Fruit fly (Drosophila melanogaster) whole organism, embryonic: ENCODE data around the gene Mlc2.

Experiments
- CG11504 ChIP-seq: fragments of 200-800 bp; sonication (Bioruptor generic); optimal IDR thresholded peaks from 3 replicates; lab custom pipeline; 2019; ENCODE audit warnings: missing biosample characterization, mild to moderate bottlenecking, missing genetic modification characterization, moderate library complexity
- CG12299 ChIP-seq: fragments of 200-800 bp; sonication (Bioruptor generic); optimal IDR thresholded peaks from 2 replicates; lab custom pipeline; 2018; ENCODE audit warnings: missing biosample characterization, mild to moderate bottlenecking, missing genetic modification characterization
- CG13296 ChIP-seq: fragments of 200-800 bp; sonication (Bioruptor generic); optimal IDR thresholded peaks from 3 replicates; lab custom pipeline; 2018; ENCODE audit warnings: missing biosample characterization, mild to moderate bottlenecking, missing genetic modification characterization
- CG14050 ChIP-seq: fragments of 200-800 bp; sonication (Bioruptor generic); IDR thresholded peaks from 3 replicates; pipeline ENCODE4 v1.3.6; 2022; ENCODE audit warnings: missing biosample characterization, missing genetic modification characterization
- CG17612 ChIP-seq: fragments of 200-800 bp; sonication (Bioruptor generic); IDR thresholded peaks from 2 replicates; pipeline ENCODE4 v1.3.6; 2022; ENCODE audit warnings: missing biosample characterization, missing genetic modification characterization
- CG18476 ChIP-seq: fragments of 200-800 bp; sonication (Bioruptor generic); optimal IDR thresholded peaks from 2 replicates; lab custom pipeline; 2016; ENCODE audit warnings: missing biosample characterization, mild to moderate bottlenecking, missing genetic modification characterization
- CG4282 ChIP-seq: fragments of 200-800 bp; sonication (Bioruptor generic); optimal IDR thresholded peaks from 2 replicates; lab custom pipeline; 2016; ENCODE audit warnings: missing biosample characterization, missing genetic modification characterization
- CG4404 ChIP-seq: fragments of 200-800 bp; sonication (Bioruptor generic); IDR thresholded peaks from 2 replicates; pipeline ENCODE4 v1.3.6; 2022; ENCODE audit warnings: missing biosample characterization, missing genetic modification characterization
- CG4617 ChIP-seq: fragments of 200-800 bp; sonication (Bioruptor generic); optimal IDR thresholded peaks from 3 replicates; lab custom pipeline; 2016; ENCODE audit warnings: missing biosample characterization, missing genetic modification characterization, borderline replicate concordance
- CG6272 ChIP-seq: fragments of 200-800 bp; sonication (Bioruptor generic); IDR thresholded peaks from 2 replicates; pipeline ENCODE4 v1.3.6; 2022; ENCODE audit warnings: missing biosample characterization, missing genetic modification characterization
- CG8359 ChIP-seq: fragments of 200-800 bp; sonication (Bioruptor generic); optimal IDR thresholded peaks from 2 replicates; lab custom pipeline; 2017; ENCODE audit warnings: missing biosample characterization, mild to moderate bottlenecking, missing genetic modification characterization, borderline replicate concordance
- CHES-1-like ChIP-seq: fragments of 200-800 bp; sonication (Bioruptor generic); optimal IDR thresholded peaks from 2 replicates; lab custom pipeline; 2016; ENCODE audit warnings: missing biosample characterization, missing genetic modification characterization
- D19B ChIP-seq: fragments of 200-800 bp; sonication (Bioruptor generic); optimal IDR thresholded peaks from 2 replicates; lab custom pipeline; 2017; ENCODE audit warnings: missing biosample characterization, mild to moderate bottlenecking, missing genetic modification characterization
- Deaf1 ChIP-seq: fragments of 200-800 bp; optimal IDR thresholded peaks from 3 replicates; lab custom pipeline; 2019; ENCODE audit warnings: missing biosample characterization, mild to moderate bottlenecking, missing genetic modification characterization, moderate library complexity
- Drgx ChIP-seq: fragments of 200-800 bp; sonication (Bioruptor generic); IDR thresholded peaks from 2 replicates; pipeline ENCODE4 v1.3.6; 2022; ENCODE audit warnings: missing biosample characterization, missing genetic modification characterization
- Hey ChIP-seq: fragments of 200-800 bp; sonication (Bioruptor generic); optimal IDR thresholded peaks from 3 replicates; lab custom pipeline; 2018; ENCODE audit warnings: missing biosample characterization, mild to moderate bottlenecking, missing genetic modification characterization
- HmgD ChIP-seq: fragments of 200-800 bp; sonication (Bioruptor generic); optimal IDR thresholded peaks from 3 replicates; lab custom pipeline; 2016; ENCODE audit warnings: missing biosample characterization, missing genetic modification characterization
- Hmx ChIP-seq: fragments of 200-800 bp; sonication (Bioruptor generic); optimal IDR thresholded peaks from 2 replicates; lab custom pipeline; 2016; ENCODE audit warnings: missing biosample characterization, missing genetic modification characterization
- Jarid2 ChIP-seq: fragments of 200-800 bp; sonication (Bioruptor generic); optimal IDR thresholded peaks from 3 replicates; lab custom pipeline; 2017; ENCODE audit warnings: mild to moderate bottlenecking, missing biosample characterization, missing genetic modification reagents, missing genetic modification characterization
- Med ChIP-seq: fragments of 200-800 bp; sonication (Bioruptor generic); peaks from one replicate; lab custom pipeline; 2016; ENCODE audit warnings: missing biosample characterization, missing genetic modification characterization, mild to moderate bottlenecking, inconsistent platforms, moderate library complexity
- Nf-YB ChIP-seq: fragments of 200-800 bp; sonication (Bioruptor generic); optimal IDR thresholded peaks from 3 replicates; lab custom pipeline; 2019; ENCODE audit warnings: missing biosample characterization, mild to moderate bottlenecking, missing genetic modification characterization, moderate library complexity
- NfI ChIP-seq: fragments of 200-800 bp; sonication (Bioruptor generic); optimal IDR thresholded peaks from 3 replicates; lab custom pipeline; 2018; ENCODE audit warnings: missing biosample characterization, mild to moderate bottlenecking, missing genetic modification characterization, moderate library complexity
- Scr ChIP-seq: fragments of 200-800 bp; sonication (Bioruptor generic); IDR thresholded peaks from 2 replicates; pipeline ENCODE4 v1.3.6; 2022; ENCODE audit warnings: missing biosample characterization, missing genetic modification characterization; ENCODE audit not compliant: partially characterized antibody
- Six4 ChIP-seq: fragments of 200-800 bp; sonication (Bioruptor generic); optimal IDR thresholded peaks from 2 replicates; lab custom pipeline; 2016; ENCODE audit warnings: missing biosample characterization, missing genetic modification characterization
- Sry-δ ChIP-seq: fragments of 200-800 bp; sonication (Bioruptor generic); optimal IDR thresholded peaks from 2 replicates; lab custom pipeline; 2016; ENCODE audit warnings: missing biosample characterization, missing genetic modification characterization
- Vsx1 ChIP-seq: fragments of 200-800 bp; sonication (Bioruptor generic); optimal IDR thresholded peaks from 2 replicates; lab custom pipeline; 2017; ENCODE audit warnings: missing biosample characterization, mild to moderate bottlenecking, missing genetic modification characterization, missing genetic modification reagents
- ara ChIP-seq: fragments of 200-800 bp; sonication (Bioruptor generic); IDR thresholded peaks from 2 replicates; pipeline ENCODE4 v1.3.6; 2022; ENCODE audit warnings: missing biosample characterization, missing genetic modification characterization
- bbx ChIP-seq: fragments of 200-800 bp; sonication (Bioruptor generic); IDR thresholded peaks from 2 replicates; pipeline ENCODE4 v1.3.6; 2022; ENCODE audit warnings: missing biosample characterization, missing genetic modification characterization; ENCODE audit not compliant: partially characterized antibody
- bsh ChIP-seq, 2 experiments: fragments of 200-800 bp; sonication (Bioruptor generic); optimal IDR thresholded peaks; 2 replicates each; lab custom pipeline; 2017 to 2018; ENCODE audit warnings: mild to moderate bottlenecking in 2 of 2, missing biosample characterization in 2 of 2, missing genetic modification characterization in 2 of 2, moderate library complexity in 1 of 2
- btn ChIP-seq: fragments of 200-800 bp; sonication (Bioruptor generic); optimal IDR thresholded peaks from 2 replicates; lab custom pipeline; 2016; ENCODE audit warnings: missing biosample characterization, missing genetic modification characterization
- chm ChIP-seq: fragments of 200-800 bp; sonication (Bioruptor generic); IDR thresholded peaks from 2 replicates; pipeline ENCODE4 v1.3.6; 2022; ENCODE audit warnings: missing biosample characterization, missing genetic modification characterization
- crp ChIP-seq, 2 experiments: fragments of 200-800 bp; sonication (Bioruptor generic); optimal IDR thresholded peaks; 2 replicates in 1 of 2; 3 replicates in 1 of 2; lab custom pipeline; 2017; ENCODE audit warnings: missing biosample characterization in 2 of 2, missing genetic modification characterization in 2 of 2, mild to moderate bottlenecking in 1 of 2, moderate library complexity in 1 of 2
- cwo ChIP-seq: fragments of 200-800 bp; sonication (Bioruptor generic); optimal IDR thresholded peaks from 3 replicates; lab custom pipeline; 2017; ENCODE audit warnings: missing biosample characterization, missing genetic modification characterization, mild to moderate bottlenecking, moderate library complexity, missing genetic modification reagents
- danr ChIP-seq: fragments of 200-800 bp; sonication (Bioruptor generic); IDR thresholded peaks from 2 replicates; pipeline ENCODE4 v1.3.6; 2022; ENCODE audit warnings: missing biosample characterization, missing genetic modification characterization
- fd3F ChIP-seq: fragments of 200-800 bp; sonication (Bioruptor generic); optimal IDR thresholded peaks from 2 replicates; lab custom pipeline; 2018; ENCODE audit warnings: missing biosample characterization, mild to moderate bottlenecking, missing genetic modification characterization, moderate library complexity
- gcm ChIP-seq: fragments of 200-800 bp; sonication (Bioruptor generic); optimal IDR thresholded peaks from 2 replicates; lab custom pipeline; 2019; ENCODE audit warnings: missing biosample characterization, mild to moderate bottlenecking, missing genetic modification characterization, moderate library complexity
- h ChIP-seq: fragments of >200 bp; optimal IDR thresholded peaks from 2 replicates; lab custom pipeline; 2017
- hb ChIP-seq: fragments of 200-800 bp; sonication (Bioruptor generic); IDR thresholded peaks from 3 replicates; pipeline ENCODE4 v1.3.6; 2022; ENCODE audit warnings: missing biosample characterization, missing genetic modification characterization; ENCODE audit not compliant: partially characterized antibody
- hkb ChIP-seq, 2 experiments: fragments of 200-800 bp in 1 of 2; fragments of >200 bp in 1 of 2; sonication (Bioruptor generic) in 1 of 2; IDR thresholded peaks in 1 of 2; optimal IDR thresholded peaks in 1 of 2; 2 replicates each; pipeline versions ENCODE4 v1.3.6 to Lab custom; 2017 to 2022; ENCODE audit warnings: missing biosample characterization in 1 of 2, missing genetic modification characterization in 1 of 2
- inv ChIP-seq: fragments of 200-800 bp; sonication (Bioruptor generic); IDR thresholded peaks from 2 replicates; pipeline ENCODE4 v1.3.6; 2022; ENCODE audit warnings: missing biosample characterization, missing genetic modification characterization; ENCODE audit not compliant: partially characterized antibody
- jumu ChIP-seq: fragments of 200-800 bp; sonication (Bioruptor generic); optimal IDR thresholded peaks from 3 replicates; lab custom pipeline; 2016; ENCODE audit warnings: missing biosample characterization, missing genetic modification characterization
- knrl ChIP-seq: fragments of 200-800 bp; sonication (Bioruptor generic); IDR thresholded peaks from 3 replicates; pipeline ENCODE4 v1.3.6; 2022; ENCODE audit warnings: missing biosample characterization, missing genetic modification characterization; ENCODE audit not compliant: partially characterized antibody
- lab ChIP-seq: fragments of 200-800 bp; sonication (Bioruptor generic); optimal IDR thresholded peaks from 3 replicates; lab custom pipeline; 2017; ENCODE audit warnings: missing biosample characterization, missing genetic modification characterization, mild to moderate bottlenecking, moderate library complexity, missing genetic modification reagents
- org-1 ChIP-seq: fragments of 200-800 bp; sonication (Bioruptor generic); optimal IDR thresholded peaks from 2 replicates; lab custom pipeline; 2017; ENCODE audit warnings: missing biosample characterization, missing genetic modification characterization
- pb ChIP-seq: fragments of 200-800 bp; sonication (Bioruptor generic); optimal IDR thresholded peaks from 3 replicates; lab custom pipeline; 2016; ENCODE audit warnings: missing biosample characterization, missing genetic modification characterization
- pzg ChIP-seq: fragments of 200-800 bp; sonication (Bioruptor generic); optimal IDR thresholded peaks from 3 replicates; lab custom pipeline; 2018; ENCODE audit warnings: missing biosample characterization, mild to moderate bottlenecking, missing genetic modification characterization, moderate library complexity
- shn ChIP-seq: fragments of 200-800 bp; sonication (Bioruptor generic); optimal IDR thresholded peaks from 3 replicates; lab custom pipeline; 2016; ENCODE audit warnings: missing biosample characterization, missing genetic modification characterization
- sisA ChIP-seq: fragments of 200-800 bp; sonication (Bioruptor generic); IDR thresholded peaks from 2 replicates; pipeline ENCODE4 v1.3.6; 2022; ENCODE audit warnings: missing biosample characterization, missing genetic modification characterization
- slbo ChIP-seq: fragments of 200-800 bp; sonication (Bioruptor generic); IDR thresholded peaks from 2 replicates; pipeline ENCODE4 v1.3.6; 2022; ENCODE audit warnings: missing biosample characterization, missing genetic modification characterization
- yki ChIP-seq: fragments of >200 bp; optimal IDR thresholded peaks from 3 replicates; lab custom pipeline; 2018

The Mlc2 gene

DNA sequence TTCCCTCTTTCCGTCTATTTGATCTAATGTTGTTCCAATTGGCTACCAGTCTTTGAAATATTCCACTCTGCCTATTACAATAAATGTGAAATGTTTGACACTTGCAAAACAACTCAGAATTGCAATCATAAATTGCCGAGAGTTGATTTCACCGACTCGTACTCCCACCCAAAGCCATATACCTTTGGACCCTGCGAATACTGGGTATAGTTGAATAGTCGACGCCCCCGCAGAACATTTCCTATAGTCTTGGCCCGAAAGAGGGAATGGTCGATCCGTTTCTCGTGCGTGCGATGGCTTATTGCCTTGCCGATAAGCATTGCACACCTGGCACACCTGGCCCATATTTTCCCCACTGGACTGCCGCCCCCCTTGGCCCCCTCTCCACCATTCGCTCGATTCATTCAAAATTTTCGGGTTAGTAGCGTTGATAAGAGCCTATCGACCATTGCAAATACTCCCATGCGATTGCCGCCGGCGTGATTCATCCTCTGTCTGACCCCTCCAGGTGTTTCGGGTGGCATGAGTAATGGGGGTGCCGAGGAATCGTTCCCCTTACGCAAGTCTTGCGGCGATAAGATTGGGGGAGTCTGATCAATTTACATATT, 25.8 kb upstream of the Mlc2 start (continued):
- TF ChIP-seq CG17612 (GFP tag; lab: Robert Waterston, UW): no peak
- no peak for TF ChIP-seq Drgx (GFP tag; lab: Robert Waterston, UW)
- TF ChIP-seq inv (GFP tag; lab: Robert Waterston, UW): no peak
- TF ChIP-seq chm (GFP tag; lab: Robert Waterston, UW): no peak
- TF ChIP-seq Scr: no peak
- no peak for TF ChIP-seq CG14050 (GFP tag; lab: Robert Waterston, UW)
- TF ChIP-seq slbo (GFP tag; lab: Robert Waterston, UW): peak; percentile 73
- peak; percentile 57 for TF ChIP-seq lab (GFP tag; lab: Kevin White, UChicago)
- TF ChIP-seq Deaf1 (tag; lab: Kevin White, UChicago): no peak
- TF ChIP-seq CG8359: no peak
- no peak for TF ChIP-seq knrl (GFP tag; lab: Robert Waterston, UW)
- no peak for TF ChIP-seq hb (GFP tag; lab: Robert Waterston, UW)
- no peak for TF ChIP-seq CG18476
- TF ChIP-seq CG13296 (GFP tag; lab: Kevin White, UChicago): peak; percentile 52
- no peak for TF ChIP-seq jumu (GFP tag; lab: Kevin White, UChicago)
- no peak for TF ChIP-seq Six4 (GFP tag; lab: Kevin White, UChicago)
- no peak for TF ChIP-seq bsh (GFP tag; optimal IDR thresholded peaks at IDR 0.05; lab: Kevin White, UChicago)
- TF ChIP-seq Sry-δ (GFP tag; lab: Kevin White, UChicago): no peak
- TF ChIP-seq pzg: no peak
- no peak for TF ChIP-seq yki
- peak; percentile 75 for TF ChIP-seq D19B
- no peak for TF ChIP-seq ara (GFP tag; lab: Robert Waterston, UW)
- no peak for TF ChIP-seq h (lab: Kevin White, UChicago)
- no peak for TF ChIP-seq Nf-YB (GFP tag; lab: Kevin White, UChicago)
- no peak for TF ChIP-seq CG6272
- no peak for TF ChIP-seq fd3F
- TF ChIP-seq CG4404: no peak
- TF ChIP-seq danr (GFP tag; lab: Robert Waterston, UW): no peak
- TF ChIP-seq hkb (optimal IDR thresholded peaks at IDR 0.05; lab: Kevin White, UChicago): no peak
- TF ChIP-seq hkb (GFP tag; IDR thresholded peaks at IDR 0.05; lab: Robert Waterston, UW): peak; percentile 29; the same call in 1 of the 2 replicates
- no peak for TF ChIP-seq pb (GFP tag; lab: Kevin White, UChicago)
- TF ChIP-seq cwo (GFP tag; lab: Kevin White, UChicago): peak; percentile 82
- TF ChIP-seq Hey: peak; percentile 8
- TF ChIP-seq CHES-1-like: peak; percentile 15
- no peak for TF ChIP-seq btn
- no peak for TF ChIP-seq crp (GFP tag; optimal IDR thresholded peaks at IDR 0.05; lab: Kevin White, UChicago)
- TF ChIP-seq CG4617 (GFP tag; lab: Kevin White, UChicago): no peak
- peak; percentile 78 for TF ChIP-seq Med (GFP tag; lab: Kevin White, UChicago)
- TF ChIP-seq CG11504 (tag; lab: Kevin White, UChicago): peak; percentile 36
- TF ChIP-seq CG12299 (tag; lab: Kevin White, UChicago): no peak
- TF ChIP-seq org-1: no peak
- TF ChIP-seq HmgD: no peak
- TF ChIP-seq gcm (GFP tag; lab: Kevin White, UChicago): no peak
- TF ChIP-seq Hmx (GFP tag; lab: Kevin White, UChicago): no peak
- no peak for TF ChIP-seq sisA (GFP tag; lab: Robert Waterston, UW)
- TF ChIP-seq Jarid2 (GFP tag; lab: Kevin White, UChicago): no peak
- TF ChIP-seq shn (GFP tag; lab: Kevin White, UChicago): no peak
- no peak for TF ChIP-seq Vsx1 (GFP tag; lab: Kevin White, UChicago)
- no peak for TF ChIP-seq bbx
- TF ChIP-seq CG4282 (GFP tag; lab: Kevin White, UChicago): no peak
- no peak for TF ChIP-seq NfI (GFP tag; lab: Kevin White, UChicago)
